Worm (Caenorhabditis elegans) whole organism, young adult: Measurements from ENCODE around the gene gpa-11.

Experiments used
- F37B4.10 ChIP-seq: fragments of 200-800 bp; sonication (Bioruptor generic); IDR thresholded peaks from 2 replicates; pipeline ENCODE4 v1.3.6; 2022; ENCODE audit warnings: missing genetic modification characterization, missing compliant biosample characterization
- Y67H2A.10 ChIP-seq: fragments of 200-800 bp; sonication (Bioruptor generic); conservative IDR thresholded peaks from 2 replicates; pipeline ENCODE4 v1.3.6; 2022; ENCODE audit warnings: missing genetic modification reagents, missing genetic modification characterization, missing compliant biosample characterization
- ZK185.1 ChIP-seq: sonication (generic microtip); optimal IDR thresholded peaks from 2 replicates; lab custom pipeline; 2016; ENCODE audit warnings: mild to moderate bottlenecking, missing genetic modification characterization, missing compliant biosample characterization; ENCODE audit not compliant: poor library complexity, severe bottlenecking
- ama-1 ChIP-seq, 3 experiments: fragments of 150-350 bp in 1 of 3; sonication (generic microtip) in 2 of 3; optimal IDR thresholded peaks; 2 replicates each; lab custom pipeline; 2014 to 2018; ENCODE audit warnings: missing biosample characterization in 2 of 3, missing genetic modification characterization in 2 of 3, missing genetic modification reagents in 2 of 3
- attf-6 ChIP-seq: fragments of 200-800 bp; sonication (Bioruptor generic); IDR thresholded peaks from 2 replicates; pipeline ENCODE4 v1.3.6; 2022; ENCODE audit warnings: missing genetic modification reagents, missing genetic modification characterization, missing compliant biosample characterization
- bed-2 ChIP-seq: fragments of 200-800 bp; sonication (Bioruptor generic); IDR thresholded peaks from 2 replicates; pipeline ENCODE4 v1.3.6; 2022; ENCODE audit warnings: missing genetic modification reagents, missing genetic modification characterization, missing compliant biosample characterization
- ceh-79 ChIP-seq: sonication (generic microtip); optimal IDR thresholded peaks from 2 replicates; lab custom pipeline; 2017; ENCODE audit warnings: mild to moderate bottlenecking, missing genetic modification characterization, missing compliant biosample characterization
- lsl-1 ChIP-seq: fragments of 200-800 bp; sonication (Bioruptor generic); optimal IDR thresholded peaks from 2 replicates; lab custom pipeline; 2018; ENCODE audit warnings: mild to moderate bottlenecking, missing genetic modification characterization, moderate library complexity, missing compliant biosample characterization
- repo-1 ChIP-seq: sonication (generic microtip); optimal IDR thresholded peaks from 2 replicates; lab custom pipeline; 2017; ENCODE audit warnings: mild to moderate bottlenecking, missing genetic modification characterization, missing compliant biosample characterization
- unc-130 ChIP-seq: sonication (generic microtip); optimal IDR thresholded peaks from 2 replicates; lab custom pipeline; 2016; ENCODE audit warnings: missing genetic modification reagents, missing genetic modification characterization, missing compliant biosample characterization
- ztf-26 ChIP-seq: sonication (generic microtip); optimal IDR thresholded peaks from 2 replicates; lab custom pipeline; 2017; ENCODE audit warnings: missing genetic modification characterization, missing compliant biosample characterization
- ztf-3 ChIP-seq: fragments of 200-800 bp; sonication (Bioruptor generic); optimal IDR thresholded peaks from 2 replicates; lab custom pipeline; 2018; ENCODE audit warnings: mild to moderate bottlenecking, missing genetic modification characterization, missing compliant biosample characterization
- ztf-6 ChIP-seq: fragments of 200-800 bp; sonication (Bioruptor generic); IDR thresholded peaks from 2 replicates; pipeline ENCODE4 v1.3.6; 2022; ENCODE audit warnings: missing genetic modification reagents, missing genetic modification characterization, missing compliant biosample characterization

- TF ChIP-seq ztf-26 (tag; lab: Kevin White, UChicago), result no peak
- TF ChIP-seq ztf-3 (GFP tag; lab: Kevin White, UChicago), result no peak
- TF ChIP-seq bed-2 (GFP tag; lab: Robert Waterston, UW), result no peak
- TF ChIP-seq Y67H2A.10 (GFP tag; lab: Robert Waterston, UW), result no peak
- no peak for TF ChIP-seq repo-1
- TF ChIP-seq ama-1 (optimal IDR thresholded peaks at IDR 0.05; lab: Kevin White, UChicago), result no peak
- TF ChIP-seq ama-1 (GFP tag; optimal IDR thresholded peaks at IDR 0.05; lab: Kevin White, UChicago), result no peak
- no peak for TF ChIP-seq attf-6 (GFP tag; lab: Robert Waterston, UW)
- no peak for TF ChIP-seq ceh-79 (tag; lab: Kevin White, UChicago)
- TF ChIP-seq lsl-1 (GFP tag; lab: Kevin White, UChicago), result no peak
- no peak for TF ChIP-seq ztf-6
- TF ChIP-seq unc-130 (GFP tag; lab: Kevin White, UChicago), result no peak
- TF ChIP-seq ZK185.1 (tag; lab: Kevin White, UChicago), result no peak
- TF ChIP-seq F37B4.10 (GFP tag; lab: Robert Waterston, UW), result no peak
Measured at ce11 chrII:4246897-4247296, at the start of gene gpa-11.
